Worm (Caenorhabditis elegans) whole organism, L1 larva: ENCODE measurements around the gene srh-223.

Source experiments
- C04F5.9 ChIP-seq: sonication (generic microtip); optimal IDR thresholded peaks from 2 replicates; lab custom pipeline; 2016; ENCODE audit warnings: missing genetic modification characterization, missing compliant biosample characterization
- C16A3.4 ChIP-seq: fragments of 150-350 bp; optimal IDR thresholded peaks from 2 replicates; lab custom pipeline; 2014; ENCODE audit warnings: missing biosample characterization, missing genetic modification characterization
- C34B4.2 ChIP-seq: sonication (generic microtip); optimal IDR thresholded peaks from 2 replicates; lab custom pipeline; 2017; ENCODE audit warnings: mild to moderate bottlenecking, missing genetic modification characterization, missing compliant biosample characterization
- Y116A8C.19 ChIP-seq: sonication (generic microtip); optimal IDR thresholded peaks from 2 replicates; lab custom pipeline; 2016; ENCODE audit warnings: missing compliant biosample characterization, missing genetic modification characterization, borderline replicate concordance
- aha-1 ChIP-seq: fragments of 150-350 bp; optimal IDR thresholded peaks from 2 replicates; lab custom pipeline; 2014; ENCODE audit warnings: missing biosample characterization, missing genetic modification characterization
- alr-1 ChIP-seq: fragments of 200-800 bp; sonication (Bioruptor generic); optimal IDR thresholded peaks from 2 replicates; lab custom pipeline; 2018; ENCODE audit warnings: borderline replicate concordance, mild to moderate bottlenecking, missing genetic modification characterization, missing compliant biosample characterization
- ceh-63 ChIP-seq: fragments of 200-800 bp; sonication (Bioruptor generic); optimal IDR thresholded peaks from 2 replicates; lab custom pipeline; 2018; ENCODE audit warnings: mild to moderate bottlenecking, missing genetic modification characterization, missing compliant biosample characterization
- ceh-8 ChIP-seq: fragments of 200-800 bp; sonication (Bioruptor generic); optimal IDR thresholded peaks from 2 replicates; lab custom pipeline; 2018; ENCODE audit warnings: mild to moderate bottlenecking, missing genetic modification characterization, moderate library complexity, missing compliant biosample characterization
- ceh-82 ChIP-seq, 3 experiments: fragments of 150-350 bp in 1 of 3; sonication (generic microtip) in 2 of 3; optimal IDR thresholded peaks; 2 replicates each; lab custom pipeline; 2014 to 2017; ENCODE audit warnings: missing biosample characterization in 3 of 3, missing genetic modification characterization in 3 of 3
- ceh-88 ChIP-seq: fragments of 200-800 bp; sonication (Bioruptor generic); IDR thresholded peaks from 2 replicates; pipeline ENCODE4 v1.3.6; 2022; ENCODE audit warnings: missing genetic modification characterization, missing compliant biosample characterization
- ceh-90 ChIP-seq: sonication (generic microtip); optimal IDR thresholded peaks from 2 replicates; lab custom pipeline; 2016; ENCODE audit warnings: missing genetic modification characterization, missing compliant biosample characterization
- dsc-1 ChIP-seq: sonication (generic microtip); optimal IDR thresholded peaks from 2 replicates; lab custom pipeline; 2016; ENCODE audit warnings: mild to moderate bottlenecking, missing genetic modification characterization, missing compliant biosample characterization
- egl-13 ChIP-seq: sonication (generic microtip); optimal IDR thresholded peaks from 2 replicates; lab custom pipeline; 2016; ENCODE audit warnings: missing genotype, missing genetic modification reagents, missing genetic modification characterization, missing compliant biosample characterization
- elt-2 ChIP-seq: sonication (generic microtip); optimal IDR thresholded peaks from 2 replicates; lab custom pipeline; 2016; ENCODE audit warnings: missing genetic modification characterization, mild to moderate bottlenecking, inconsistent platforms, missing compliant biosample characterization, missing genetic modification reagents
- fkh-4 ChIP-seq: sonication (generic microtip); optimal IDR thresholded peaks from 2 replicates; lab custom pipeline; 2016; ENCODE audit warnings: missing compliant biosample characterization, missing genetic modification characterization, borderline replicate concordance
- fos-1 ChIP-seq: fragments of 150-350 bp; optimal IDR thresholded peaks from 2 replicates; lab custom pipeline; 2014; ENCODE audit warnings: missing biosample characterization, missing genetic modification characterization
- hlh-4 ChIP-seq: sonication (generic microtip); optimal IDR thresholded peaks from 2 replicates; lab custom pipeline; 2016; ENCODE audit warnings: mild to moderate bottlenecking, missing genetic modification characterization, missing compliant biosample characterization
- hpl-2 ChIP-seq: fragments of 150-350 bp; optimal IDR thresholded peaks from 2 replicates; lab custom pipeline; 2014; ENCODE audit warnings: missing biosample characterization, missing genetic modification reagents, missing genetic modification characterization
- irx-1 ChIP-seq: sonication (generic microtip); optimal IDR thresholded peaks from 2 replicates; lab custom pipeline; 2016; ENCODE audit warnings: missing genetic modification characterization, missing compliant biosample characterization
- jun-1 ChIP-seq: fragments of 150-350 bp; optimal IDR thresholded peaks from 2 replicates; lab custom pipeline; 2014; ENCODE audit warnings: missing biosample characterization, missing genetic modification reagents, missing genetic modification characterization
- lin-13 ChIP-seq: fragments of 150-350 bp; optimal IDR thresholded peaks from 2 replicates; lab custom pipeline; 2014; ENCODE audit warnings: missing biosample characterization, missing genetic modification reagents, missing genetic modification characterization
- lin-15B ChIP-seq: fragments of 150-350 bp; sonication (generic microtip); optimal IDR thresholded peaks from 3 replicates; lab custom pipeline; 2014; ENCODE audit warnings: missing biosample characterization, missing genetic modification characterization
- lin-39 ChIP-seq: fragments of 150-350 bp; optimal IDR thresholded peaks from 2 replicates; lab custom pipeline; 2014; ENCODE audit warnings: missing biosample characterization, missing genetic modification reagents, missing genetic modification characterization
- lsy-2 ChIP-seq, 2 experiments: fragments of 150-350 bp; optimal IDR thresholded peaks; 2 replicates each; lab custom pipeline; 2014; ENCODE audit warnings: missing biosample characterization in 2 of 2, missing genetic modification characterization in 2 of 2
- mab-9 ChIP-seq: fragments of 200-800 bp; sonication (Bioruptor generic); IDR thresholded peaks from 2 replicates; pipeline ENCODE4 v1.3.6; 2022; ENCODE audit warnings: missing genetic modification reagents, missing genetic modification characterization, missing compliant biosample characterization
- mdl-1 ChIP-seq, 2 experiments: fragments of 150-350 bp; optimal IDR thresholded peaks; 2 replicates each; lab custom pipeline; 2014 to 2017; ENCODE audit warnings: missing biosample characterization in 2 of 2, missing genetic modification characterization in 2 of 2, inconsistent platforms in 1 of 2
- mep-1 ChIP-seq: fragments of 150-350 bp; optimal IDR thresholded peaks from 2 replicates; lab custom pipeline; 2014; ENCODE audit warnings: missing biosample characterization, missing genetic modification characterization
- nhr-11 ChIP-seq: fragments of 150-350 bp; optimal IDR thresholded peaks from 2 replicates; lab custom pipeline; 2014; ENCODE audit warnings: missing biosample characterization, missing genetic modification characterization
- nhr-12 ChIP-seq: sonication (generic microtip); optimal IDR thresholded peaks from 2 replicates; lab custom pipeline; 2017; ENCODE audit warnings: missing biosample characterization, missing genetic modification characterization
- nhr-19 ChIP-seq: fragments of 200-800 bp; sonication (Bioruptor generic); conservative IDR thresholded peaks from 2 replicates; pipeline ENCODE4 v1.3.6; 2022; ENCODE audit warnings: missing genetic modification characterization, missing compliant biosample characterization
- nhr-20 ChIP-seq: sonication (generic microtip); optimal IDR thresholded peaks from 2 replicates; lab custom pipeline; 2016; ENCODE audit warnings: mild to moderate bottlenecking, missing genetic modification characterization, missing compliant biosample characterization
- nhr-237 ChIP-seq: fragments of 150-350 bp; optimal IDR thresholded peaks from 2 replicates; lab custom pipeline; 2014; ENCODE audit warnings: missing biosample characterization, missing genetic modification characterization
- nhr-28 ChIP-seq: fragments of 150-350 bp; optimal IDR thresholded peaks from 2 replicates; lab custom pipeline; 2014; ENCODE audit warnings: missing biosample characterization, missing genetic modification characterization
- nhr-47 ChIP-seq: sonication (generic microtip); optimal IDR thresholded peaks from 2 replicates; lab custom pipeline; 2016; ENCODE audit warnings: mild to moderate bottlenecking, missing genetic modification characterization, moderate library complexity, missing compliant biosample characterization
- nhr-77 ChIP-seq: fragments of 150-350 bp; optimal IDR thresholded peaks from 2 replicates; lab custom pipeline; 2014; ENCODE audit warnings: missing biosample characterization, missing genetic modification characterization
- nhr-84 ChIP-seq: sonication (generic microtip); optimal IDR thresholded peaks from 2 replicates; lab custom pipeline; 2017; ENCODE audit warnings: missing biosample characterization, missing genetic modification characterization
- nhr-85 ChIP-seq: sonication (generic microtip); peaks from one replicate; lab custom pipeline; 2016; ENCODE audit warnings: missing genetic modification characterization, inconsistent platforms, missing compliant biosample characterization
- pag-3 ChIP-seq: sonication (generic microtip); optimal IDR thresholded peaks from 2 replicates; lab custom pipeline; 2017; ENCODE audit warnings: missing genetic modification characterization, mild to moderate bottlenecking, missing compliant biosample characterization, antibody characterized with exemption, borderline replicate concordance; ENCODE audit not compliant: insufficient read depth
- pax-3 ChIP-seq: fragments of 200-800 bp; sonication (Bioruptor generic); optimal IDR thresholded peaks from 2 replicates; lab custom pipeline; 2018; ENCODE audit warnings: mild to moderate bottlenecking, missing genetic modification characterization, moderate library complexity, missing compliant biosample characterization
- snu-23 ChIP-seq: sonication (generic microtip); optimal IDR thresholded peaks from 2 replicates; lab custom pipeline; 2016; ENCODE audit warnings: missing genetic modification characterization, missing compliant biosample characterization
- sox-4 ChIP-seq: sonication (generic microtip); optimal IDR thresholded peaks from 2 replicates; lab custom pipeline; 2016; ENCODE audit warnings: missing genetic modification characterization, missing compliant biosample characterization
- sptf-1 ChIP-seq: fragments of 150-350 bp; optimal IDR thresholded peaks from 2 replicates; lab custom pipeline; 2014; ENCODE audit warnings: missing biosample characterization, missing genetic modification characterization
- sup-37 ChIP-seq: fragments of 200-800 bp; sonication (Bioruptor generic); optimal IDR thresholded peaks from 2 replicates; lab custom pipeline; 2018; ENCODE audit warnings: mild to moderate bottlenecking, missing genetic modification characterization, missing compliant biosample characterization
- tbx-2 ChIP-seq: sonication (generic microtip); optimal IDR thresholded peaks from 2 replicates; lab custom pipeline; 2016; ENCODE audit warnings: missing genetic modification characterization, missing compliant biosample characterization
- tlp-1 ChIP-seq: fragments of 150-350 bp; optimal IDR thresholded peaks from 2 replicates; lab custom pipeline; 2014; ENCODE audit warnings: missing biosample characterization, missing genetic modification characterization
- unc-30 ChIP-seq: sonication (generic microtip); optimal IDR thresholded peaks from 2 replicates; lab custom pipeline; 2017; ENCODE audit warnings: missing biosample characterization, missing genetic modification characterization
- unc-86 ChIP-seq: sonication (generic microtip); optimal IDR thresholded peaks from 2 replicates; lab custom pipeline; 2016; ENCODE audit warnings: missing genetic modification characterization, missing compliant biosample characterization
- unc-98 ChIP-seq: fragments of 200-800 bp; sonication (Bioruptor generic); IDR thresholded peaks from 2 replicates; pipeline ENCODE4 v1.3.6; 2022; ENCODE audit warnings: missing genetic modification characterization, missing compliant biosample characterization
- vab-15 ChIP-seq: sonication (generic microtip); optimal IDR thresholded peaks from 2 replicates; lab custom pipeline; 2017; ENCODE audit warnings: missing genotype, mild to moderate bottlenecking, missing genetic modification characterization, missing compliant biosample characterization
- zip-4 ChIP-seq: fragments of 200-800 bp; sonication (Bioruptor generic); optimal IDR thresholded peaks from 2 replicates; lab custom pipeline; 2018; ENCODE audit warnings: mild to moderate bottlenecking, missing genetic modification characterization, moderate library complexity, missing compliant biosample characterization
- ztf-11 ChIP-seq, 2 experiments: sonication (generic microtip); optimal IDR thresholded peaks; 2 replicates each; lab custom pipeline; 2016 to 2017; ENCODE audit warnings: missing genetic modification characterization in 2 of 2, missing biosample characterization in 1 of 2, missing compliant biosample characterization in 1 of 2
- ztf-4 ChIP-seq: fragments of 150-350 bp; optimal IDR thresholded peaks from 2 replicates; lab custom pipeline; 2014; ENCODE audit warnings: missing biosample characterization, missing genetic modification characterization

Gene srh-223

ce11 chrIV:4024159-4025004, 42.7 kb downstream of the srh-223 start (continued):
- TF ChIP-seq C34B4.2 (tag; lab: Kevin White, UChicago) (no peak), nhr-85 (tag; lab: Kevin White, UChicago) (peak; percentile 96), egl-13 (peak; percentile 44), ceh-63 (GFP tag; lab: Kevin White, UChicago) (no peak), ceh-82 (tag; optimal IDR thresholded peaks at IDR 0.05; lab: Kevin White, UChicago) (peak; percentile 29 to 77 (median 67)), Y116A8C.19 (tag; lab: Kevin White, UChicago) (no peak), zip-4 (GFP tag; lab: Kevin White, UChicago) (no peak), sptf-1 (tag; lab: Kevin White, UChicago) (no peak), unc-30 (tag; lab: Kevin White, UChicago) (no peak), ceh-88 (GFP tag; lab: Robert Waterston, UW) (no peak), elt-2 (peak; percentile 67), C04F5.9 (tag; lab: Kevin White, UChicago) (no peak), mab-9 (GFP tag; lab: Robert Waterston, UW) (no peak), nhr-28 (tag; lab: Kevin White, UChicago) (no peak), lin-39 (tag; lab: Kevin White, UChicago) (peak; percentile 29), nhr-77 (tag; lab: Kevin White, UChicago) (peak; percentile 79), C16A3.4 (tag; lab: Kevin White, UChicago) (peak; percentile 75), nhr-237 (no peak), tbx-2 (peak; percentile 82), alr-1 (tag; lab: Kevin White, UChicago) (no peak), unc-86 (tag; lab: Kevin White, UChicago) (peak; percentile 0), unc-98 (no peak), snu-23 (GFP tag; lab: Kevin White, UChicago) (peak; percentile 65), dsc-1 (peak; percentile 52), nhr-19 (GFP tag; lab: Robert Waterston, UW) (peak; percentile 76), hpl-2 (GFP tag; lab: Kevin White, UChicago) (no peak), irx-1 (peak; percentile 31), mep-1 (tag; lab: Kevin White, UChicago) (peak; percentile 50), nhr-12 (tag; lab: Kevin White, UChicago) (no peak), jun-1 (tag; lab: Kevin White, UChicago) (peak; percentile 73), tlp-1 (tag; lab: Kevin White, UChicago) (no peak), pax-3 (tag; lab: Kevin White, UChicago) (peak; percentile 65), vab-15 (tag; lab: Kevin White, UChicago) (no peak), mdl-1 (tag; optimal IDR thresholded peaks at IDR 0.05; lab: Kevin White, UChicago) (peak in 1 of 2 experiments; percentile 94), fos-1 (tag; lab: Kevin White, UChicago) (no peak), nhr-11 (tag; lab: Kevin White, UChicago) (no peak), hlh-4 (no peak), lin-13 (GFP tag; lab: Kevin White, UChicago) (peak; percentile 76), nhr-84 (tag; lab: Kevin White, UChicago) (no peak), sox-4 (tag; lab: Kevin White, UChicago) (no peak), pag-3 (tag; lab: Kevin White, UChicago) (peak; percentile 53), ceh-8 (GFP tag; lab: Kevin White, UChicago) (no peak), ztf-11 (tag; optimal IDR thresholded peaks at IDR 0.05; lab: Kevin White, UChicago) (peak in 1 of 2 experiments; percentile 35), lsy-2 (tag; optimal IDR thresholded peaks at IDR 0.05; lab: Kevin White, UChicago) (peak; percentile 50 to 81), nhr-47 (peak; percentile 77), aha-1 (peak; percentile 7), nhr-20 (tag; lab: Kevin White, UChicago) (peak; percentile 86), ceh-90 (tag; lab: Kevin White, UChicago) (no peak), sup-37 (GFP tag; lab: Kevin White, UChicago) (peak; percentile 50), fkh-4 (tag; lab: Kevin White, UChicago) (no peak), ztf-4 (tag; lab: Kevin White, UChicago) (peak; percentile 0), lin-15B (tag; lab: Kevin White, UChicago) (no peak)
